Worm (Caenorhabditis elegans) whole organism, L4/young adult: ENCODE data around the gene Y43F8C.5.

Experiments
- dao-5 ChIP-seq: sonication (generic microtip); optimal IDR thresholded peaks from 2 replicates; lab custom pipeline; 2016; ENCODE audit warnings: missing genotype, missing genetic modification characterization, moderate library complexity, missing compliant biosample characterization
- him-1 ChIP-seq: sonication (generic microtip); optimal IDR thresholded peaks from 2 replicates; lab custom pipeline; 2016; ENCODE audit warnings: missing genotype, missing genetic modification reagents, missing genetic modification characterization, missing compliant biosample characterization

ce11 chrV:19666308-19666707, 33.9 kb upstream of the Y43F8C.5 start:
- TF ChIP-seq dao-5 (tag; lab: Kevin White, UChicago) (no peak), him-1 (no peak)
